Fruit fly (Drosophila melanogaster) whole organism, prepupa: ENCODE data around the gene CG43179.

Source experiments
- Blimp-1 ChIP-seq: fragments of 200-800 bp; sonication (Bioruptor generic); optimal IDR thresholded peaks from 3 replicates; lab custom pipeline; 2017; ENCODE audit warnings: missing biosample characterization, missing genetic modification characterization, mild to moderate bottlenecking, moderate library complexity, missing genetic modification reagents
- CG10631 ChIP-seq: fragments of 200-800 bp; sonication (Bioruptor generic); optimal IDR thresholded peaks from 2 replicates; lab custom pipeline; 2016; ENCODE audit warnings: missing biosample characterization, missing genetic modification characterization
- CG10669 ChIP-seq: fragments of 200-800 bp; sonication (Bioruptor generic); optimal IDR thresholded peaks from 3 replicates; lab custom pipeline; 2018; ENCODE audit warnings: missing biosample characterization, mild to moderate bottlenecking, missing genetic modification characterization, moderate library complexity
- CG11762 ChIP-seq: fragments of 200-800 bp; sonication (Bioruptor generic); optimal IDR thresholded peaks from 3 replicates; lab custom pipeline; 2016; ENCODE audit warnings: missing biosample characterization, missing genetic modification characterization; ENCODE audit not compliant: insufficient read depth
- CG11902 ChIP-seq: fragments of 200-800 bp; sonication (Bioruptor generic); optimal IDR thresholded peaks from 3 replicates; lab custom pipeline; 2016; ENCODE audit warnings: missing biosample characterization, missing genetic modification characterization
- CG15336 ChIP-seq: fragments of 200-800 bp; sonication (Bioruptor generic); IDR thresholded peaks from 2 replicates; pipeline ENCODE4 v1.3.6; 2022; ENCODE audit warnings: missing biosample characterization, missing genetic modification characterization
- CG1621 ChIP-seq: fragments of 200-800 bp; sonication (Bioruptor generic); optimal IDR thresholded peaks from 3 replicates; lab custom pipeline; 2018; ENCODE audit warnings: missing biosample characterization, mild to moderate bottlenecking, missing genetic modification characterization
- CG16779 ChIP-seq: fragments of 200-800 bp; sonication (Bioruptor generic); optimal IDR thresholded peaks from 3 replicates; lab custom pipeline; 2017; ENCODE audit warnings: missing biosample characterization, mild to moderate bottlenecking, missing genetic modification characterization
- CG31627 ChIP-seq: fragments of 200-800 bp; sonication (Bioruptor generic); optimal IDR thresholded peaks from 3 replicates; lab custom pipeline; 2016; ENCODE audit warnings: missing biosample characterization, missing genetic modification characterization
- CG34406 ChIP-seq: fragments of 200-800 bp; sonication (Bioruptor generic); optimal IDR thresholded peaks from 3 replicates; lab custom pipeline; 2016; ENCODE audit warnings: missing biosample characterization, missing genetic modification characterization
- CG3919 ChIP-seq: fragments of 200-800 bp; sonication (Bioruptor generic); optimal IDR thresholded peaks from 3 replicates; lab custom pipeline; 2016; ENCODE audit warnings: missing biosample characterization, missing genetic modification characterization
- CG4318 ChIP-seq: fragments of 200-800 bp; sonication (Bioruptor generic); optimal IDR thresholded peaks from 3 replicates; lab custom pipeline; 2017; ENCODE audit warnings: missing biosample characterization, mild to moderate bottlenecking, missing genetic modification characterization
- CG6163 ChIP-seq: fragments of 200-800 bp; sonication (Bioruptor generic); IDR thresholded peaks from 3 replicates; pipeline ENCODE4 v1.3.6; 2022; ENCODE audit warnings: missing biosample characterization, missing genetic modification characterization
- CG6276 ChIP-seq: fragments of 200-800 bp; sonication (Bioruptor generic); optimal IDR thresholded peaks from 2 replicates; lab custom pipeline; 2017; ENCODE audit warnings: missing biosample characterization, mild to moderate bottlenecking, missing genetic modification characterization
- CG6792 ChIP-seq: fragments of 200-800 bp; sonication (Bioruptor generic); optimal IDR thresholded peaks from 3 replicates; lab custom pipeline; 2016; ENCODE audit warnings: missing biosample characterization, missing genetic modification characterization
- CG6808 ChIP-seq: fragments of 200-800 bp; sonication (Bioruptor generic); optimal IDR thresholded peaks from 3 replicates; lab custom pipeline; 2017; ENCODE audit warnings: missing biosample characterization, missing genetic modification characterization, mild to moderate bottlenecking, moderate library complexity, missing genetic modification reagents
- CG6854 ChIP-seq: fragments of 200-800 bp; sonication (Bioruptor generic); optimal IDR thresholded peaks from 2 replicates; lab custom pipeline; 2017; ENCODE audit warnings: missing biosample characterization, mild to moderate bottlenecking, missing genetic modification characterization
- CG7368 ChIP-seq: fragments of 200-800 bp; sonication (Bioruptor generic); optimal IDR thresholded peaks from 3 replicates; lab custom pipeline; 2016; ENCODE audit warnings: missing biosample characterization, missing genetic modification characterization
- CG8119 ChIP-seq: fragments of 200-800 bp; sonication (Bioruptor generic); IDR thresholded peaks from 3 replicates; pipeline ENCODE4 v1.3.6; 2022; ENCODE audit warnings: missing biosample characterization, missing genetic modification characterization
- CG8319 ChIP-seq: fragments of 200-800 bp; sonication (Bioruptor generic); optimal IDR thresholded peaks from 3 replicates; lab custom pipeline; 2016; ENCODE audit warnings: missing biosample characterization, missing genetic modification characterization
- CG9139 ChIP-seq: fragments of 200-800 bp; sonication (Bioruptor generic); optimal IDR thresholded peaks from 3 replicates; lab custom pipeline; 2017; ENCODE audit warnings: missing biosample characterization, mild to moderate bottlenecking, missing genetic modification characterization
- Eip75B ChIP-seq: fragments of 200-800 bp; sonication (Bioruptor generic); optimal IDR thresholded peaks from 3 replicates; lab custom pipeline; 2016; ENCODE audit warnings: missing biosample characterization, missing genetic modification characterization
- Eip78C ChIP-seq: fragments of 200-800 bp; sonication (Bioruptor generic); peaks from one replicate; lab custom pipeline; 2016; ENCODE audit warnings: missing biosample characterization, missing genetic modification characterization
- Eip93F ChIP-seq: fragments of 200-800 bp; sonication (Bioruptor generic); optimal IDR thresholded peaks from 2 replicates; lab custom pipeline; 2016; ENCODE audit warnings: missing biosample characterization, mild to moderate bottlenecking, missing genetic modification characterization
- Ets21C ChIP-seq: fragments of 200-800 bp; sonication (Bioruptor generic); optimal IDR thresholded peaks from 3 replicates; lab custom pipeline; 2016; ENCODE audit warnings: missing biosample characterization, missing genetic modification characterization
- Ets96B ChIP-seq: fragments of 200-800 bp; optimal IDR thresholded peaks from 2 replicates; lab custom pipeline; 2019; ENCODE audit warnings: missing biosample characterization, mild to moderate bottlenecking, missing genetic modification characterization, moderate library complexity
- Hr38 ChIP-seq: sonication (Bioruptor generic); optimal IDR thresholded peaks from 2 replicates; lab custom pipeline; 2016; ENCODE audit warnings: missing biosample characterization, missing genetic modification characterization
- Hr39 ChIP-seq: fragments of 200-800 bp; sonication (Bioruptor generic); optimal IDR thresholded peaks from 2 replicates; lab custom pipeline; 2016; ENCODE audit warnings: missing biosample characterization, missing genetic modification characterization
- Hr4 ChIP-seq: fragments of 200-800 bp; sonication (Bioruptor generic); optimal IDR thresholded peaks from 3 replicates; lab custom pipeline; 2016; ENCODE audit warnings: missing biosample characterization, missing genetic modification characterization
- Met ChIP-seq: fragments of 200-800 bp; sonication (Bioruptor generic); optimal IDR thresholded peaks from 3 replicates; lab custom pipeline; 2016; ENCODE audit warnings: missing biosample characterization, missing genetic modification characterization
- Smox ChIP-seq: fragments of 200-800 bp; sonication (Bioruptor generic); optimal IDR thresholded peaks from 3 replicates; lab custom pipeline; 2016; ENCODE audit warnings: missing biosample characterization, missing genetic modification characterization
- Sox102F ChIP-seq: fragments of 200-800 bp; sonication (Bioruptor generic); optimal IDR thresholded peaks from 2 replicates; lab custom pipeline; 2016; ENCODE audit warnings: missing biosample characterization, mild to moderate bottlenecking, missing genetic modification characterization
- Sox14 ChIP-seq: fragments of 200-800 bp; sonication (Bioruptor generic); optimal IDR thresholded peaks from 3 replicates; lab custom pipeline; 2016; ENCODE audit warnings: missing biosample characterization, missing genetic modification characterization
- achi ChIP-seq: fragments of 200-800 bp; sonication (Bioruptor generic); optimal IDR thresholded peaks from 3 replicates; lab custom pipeline; 2016; ENCODE audit warnings: missing biosample characterization, missing genetic modification characterization
- acj6 ChIP-seq: fragments of 200-800 bp; sonication (Bioruptor generic); optimal IDR thresholded peaks from 3 replicates; lab custom pipeline; 2016; ENCODE audit warnings: missing biosample characterization, missing genetic modification characterization
- cyc ChIP-seq: fragments of 200-800 bp; sonication (Bioruptor generic); optimal IDR thresholded peaks from 3 replicates; lab custom pipeline; 2016; ENCODE audit warnings: missing biosample characterization, missing genetic modification characterization
- dac ChIP-seq: fragments of 200-800 bp; sonication (Bioruptor generic); optimal IDR thresholded peaks from 2 replicates; lab custom pipeline; 2017; ENCODE audit warnings: missing biosample characterization, mild to moderate bottlenecking, missing genetic modification characterization
- eg ChIP-seq: fragments of 200-800 bp; sonication (Bioruptor generic); IDR thresholded peaks from 3 replicates; pipeline ENCODE4 v1.3.6; 2022; ENCODE audit warnings: missing biosample characterization, missing genetic modification characterization
- esn ChIP-seq: fragments of 200-800 bp; sonication (Bioruptor generic); optimal IDR thresholded peaks from 2 replicates; lab custom pipeline; 2016; ENCODE audit warnings: missing biosample characterization, mild to moderate bottlenecking, missing genetic modification characterization, moderate library complexity
- fd59A ChIP-seq: fragments of 200-800 bp; sonication (Bioruptor generic); optimal IDR thresholded peaks from 2 replicates; lab custom pipeline; 2017; ENCODE audit warnings: missing biosample characterization, mild to moderate bottlenecking, missing genetic modification characterization, missing genetic modification reagents
- fd85E ChIP-seq: fragments of 200-800 bp; sonication (Bioruptor generic); optimal IDR thresholded peaks from 3 replicates; lab custom pipeline; 2016; ENCODE audit warnings: missing biosample characterization, missing genetic modification characterization
- fkh ChIP-seq: fragments of 200-800 bp; sonication (Bioruptor generic); optimal IDR thresholded peaks from 3 replicates; lab custom pipeline; 2017; ENCODE audit warnings: missing biosample characterization, mild to moderate bottlenecking, missing genetic modification characterization, moderate library complexity
- pdm3 ChIP-seq: fragments of 200-800 bp; sonication (Bioruptor generic); optimal IDR thresholded peaks from 3 replicates; lab custom pipeline; 2016; ENCODE audit warnings: missing biosample characterization, missing genetic modification characterization
- spab ChIP-seq: fragments of 200-800 bp; sonication (Bioruptor generic); optimal IDR thresholded peaks from 2 replicates; lab custom pipeline; 2017; ENCODE audit warnings: missing biosample characterization, mild to moderate bottlenecking, missing genetic modification characterization, missing genetic modification reagents
- ss ChIP-seq, 2 experiments: fragments of 200-800 bp; sonication (Bioruptor generic); optimal IDR thresholded peaks; 2 replicates in 1 of 2; 3 replicates in 1 of 2; lab custom pipeline; 2017 to 2018; ENCODE audit warnings: mild to moderate bottlenecking in 2 of 2, missing biosample characterization in 2 of 2, missing genetic modification characterization in 2 of 2, moderate library complexity in 1 of 2
- vri ChIP-seq: fragments of 200-800 bp; sonication (Bioruptor generic); optimal IDR thresholded peaks from 3 replicates; lab custom pipeline; 2016; ENCODE audit warnings: missing biosample characterization, mild to moderate bottlenecking, missing genetic modification characterization

The CG43179 gene

dm6 chr3R:14289958-14290835 is 34.3 kb downstream of the CG43179 start (continued):
- TF ChIP-seq acj6 (GFP tag; lab: Kevin White, UChicago) (peak; percentile 56), CG16779 (tag; lab: Kevin White, UChicago) (no peak), CG3919 (GFP tag; lab: Kevin White, UChicago) (peak; percentile 48), Ets21C (GFP tag; lab: Kevin White, UChicago) (peak; percentile 31), Eip78C (GFP tag; lab: Kevin White, UChicago) (peak; percentile 90), fd85E (GFP tag; lab: Kevin White, UChicago) (no peak), Eip93F (GFP tag; lab: Kevin White, UChicago) (peak; percentile 64), Sox102F (GFP tag; lab: Kevin White, UChicago) (peak; percentile 38), CG6808 (peak; percentile 34), CG7368 (GFP tag; lab: Kevin White, UChicago) (no peak), Hr4 (GFP tag; lab: Kevin White, UChicago) (peak; percentile 69), CG11902 (peak; percentile 31), CG6854 (GFP tag; lab: Kevin White, UChicago) (no peak), CG10669 (GFP tag; lab: Kevin White, UChicago) (peak; percentile 33), CG15336 (GFP tag; lab: Robert Waterston, UW) (peak; percentile 53), CG11762 (GFP tag; lab: Kevin White, UChicago) (no peak), fd59A (peak; percentile 14), CG10631 (GFP tag; lab: Kevin White, UChicago) (peak; percentile 44), cyc (GFP tag; lab: Kevin White, UChicago) (peak; percentile 7), fkh (peak; percentile 45), esn (peak; percentile 65), eg (GFP tag; lab: Robert Waterston, UW) (0 out of 3 replicates have a peak, but pooled peaks have one; percentile 36)

- peak; percentile 78 for TF ChIP-seq Sox14 (GFP tag; lab: Kevin White, UChicago)
- peak; percentile 79; the same call in 2 of the 3 replicates for TF ChIP-seq CG6163 (GFP tag; lab: Robert Waterston, UW)
- TF ChIP-seq CG6854 (GFP tag; lab: Kevin White, UChicago) = peak; percentile 85
- TF ChIP-seq spab (GFP tag; lab: Kevin White, UChicago) = peak; percentile 81
- peak; percentile 49 for TF ChIP-seq dac (GFP tag; lab: Kevin White, UChicago)
- TF ChIP-seq Blimp-1 (GFP tag; lab: Kevin White, UChicago) = peak; percentile 66
- TF ChIP-seq CG4318 (GFP tag; lab: Kevin White, UChicago) = peak; percentile 73
- peak; percentile 77 for TF ChIP-seq CG6792 (GFP tag; lab: Kevin White, UChicago)
- peak; percentile 98 for TF ChIP-seq Eip78C (GFP tag; lab: Kevin White, UChicago)
- TF ChIP-seq Eip75B = peak; percentile 79
- TF ChIP-seq Ets21C (GFP tag; lab: Kevin White, UChicago) = peak; percentile 60
- peak; percentile 79 for TF ChIP-seq achi (GFP tag; lab: Kevin White, UChicago)
- TF ChIP-seq CG9139 (GFP tag; lab: Kevin White, UChicago) = peak; percentile 70
- peak; percentile 83 for TF ChIP-seq CG10669 (GFP tag; lab: Kevin White, UChicago)
- TF ChIP-seq CG1621 (tag; lab: Kevin White, UChicago) = peak; percentile 76
- TF ChIP-seq CG34406 (GFP tag; lab: Kevin White, UChicago) = peak; percentile 77
- TF ChIP-seq CG16779 (tag; lab: Kevin White, UChicago) = peak; percentile 77
- TF ChIP-seq CG8119 (GFP tag; lab: Robert Waterston, UW) = peak; percentile 92
- peak; percentile 74 for TF ChIP-seq pdm3 (GFP tag; lab: Kevin White, UChicago)
- TF ChIP-seq fd85E (GFP tag; lab: Kevin White, UChicago) = peak; percentile 22
- peak; percentile 49 for TF ChIP-seq CG11902
- TF ChIP-seq acj6 (GFP tag; lab: Kevin White, UChicago) = peak; percentile 80
- TF ChIP-seq vri (GFP tag; lab: Kevin White, UChicago) = peak; percentile 80
- no peak for TF ChIP-seq Hr38 (GFP tag; lab: Kevin White, UChicago)
- TF ChIP-seq CG31627 (GFP tag; lab: Kevin White, UChicago) = peak; percentile 69
- peak; percentile 93 for TF ChIP-seq CG15336 (GFP tag; lab: Robert Waterston, UW)
- TF ChIP-seq CG10631 (GFP tag; lab: Kevin White, UChicago) = peak; percentile 78
- peak; percentile 89 for TF ChIP-seq CG6276 (GFP tag; lab: Kevin White, UChicago)
- peak; percentile 88 for TF ChIP-seq Met (GFP tag; lab: Kevin White, UChicago)
- peak; percentile 89 for TF ChIP-seq Ets96B (tag; lab: Kevin White, UChicago)
- peak; percentile 65 for TF ChIP-seq Hr39
- TF ChIP-seq ss (GFP tag; optimal IDR thresholded peaks at IDR 0.05; lab: Kevin White, UChicago) = peak; percentile 74 to 80
- TF ChIP-seq Smox (GFP tag; lab: Kevin White, UChicago) = peak; percentile 83
- TF ChIP-seq CG8319 (GFP tag; lab: Kevin White, UChicago) = peak; percentile 51
- peak; percentile 75 for TF ChIP-seq CG7368 (GFP tag; lab: Kevin White, UChicago)
- no peak for TF ChIP-seq fkh
Observed at dm6 chr3R:14291431-14291830, 35.5 kb downstream of the CG43179 start.
